Worm (Caenorhabditis elegans) whole organism, L4 larva: ENCODE data around the gene B0348.2.

Experiments
- jun-1 ChIP-seq: fragments of 150-350 bp; optimal IDR thresholded peaks from 2 replicates; lab custom pipeline; 2014; ENCODE audit warnings: missing biosample characterization, missing genetic modification reagents, missing genetic modification characterization
- lin-15B ChIP-seq: fragments of 150-350 bp; sonication (generic microtip); optimal IDR thresholded peaks from 3 replicates; lab custom pipeline; 2014; ENCODE audit warnings: missing biosample characterization, missing genetic modification characterization
- nhr-28 ChIP-seq: fragments of 150-350 bp; optimal IDR thresholded peaks from 2 replicates; lab custom pipeline; 2014; ENCODE audit warnings: missing biosample characterization, missing genetic modification characterization
- skn-1 ChIP-seq: fragments of 150-350 bp; optimal IDR thresholded peaks from 2 replicates; lab custom pipeline; 2014; ENCODE audit warnings: missing biosample characterization, missing genetic modification characterization
- unc-39 ChIP-seq: sonication (generic microtip); optimal IDR thresholded peaks from 2 replicates; lab custom pipeline; 2017; ENCODE audit warnings: missing biosample characterization, missing genetic modification characterization

ce11 chrV:11158-11557 lies 34.0 kb upstream of the B0348.2 start:
- TF ChIP-seq unc-39 (tag; lab: Kevin White, UChicago) = no peak
- TF ChIP-seq nhr-28 (tag; lab: Kevin White, UChicago) = no peak
- no peak for TF ChIP-seq skn-1 (tag; lab: Kevin White, UChicago)
- no peak for TF ChIP-seq lin-15B (tag; lab: Kevin White, UChicago)
- TF ChIP-seq jun-1 (tag; lab: Kevin White, UChicago) = no peak
